Worm (Caenorhabditis elegans) whole organism, early embryonic: Measurements from ENCODE around the gene F37C12.18.

Experiments
- B0310.2 ChIP-seq: sonication (generic microtip); optimal IDR thresholded peaks from 2 replicates; lab custom pipeline; 2016; ENCODE audit warnings: mild to moderate bottlenecking, missing genetic modification characterization, missing compliant biosample characterization
- F13C5.2 ChIP-seq: sonication (generic microtip); optimal IDR thresholded peaks from 2 replicates; lab custom pipeline; 2017; ENCODE audit warnings: mild to moderate bottlenecking, missing genetic modification characterization, inconsistent platforms, missing compliant biosample characterization
- aly-1 ChIP-seq: sonication (generic microtip); optimal IDR thresholded peaks from 2 replicates; lab custom pipeline; 2016; ENCODE audit warnings: missing genetic modification characterization, missing compliant biosample characterization
- ama-1 ChIP-seq: fragments of 150-350 bp; optimal IDR thresholded peaks from 2 replicates; lab custom pipeline; 2014
- ceh-13 ChIP-seq: fragments of 200-800 bp; sonication (Bioruptor generic); optimal IDR thresholded peaks from 2 replicates; lab custom pipeline; 2018; ENCODE audit warnings: mild to moderate bottlenecking, missing genetic modification characterization, missing compliant biosample characterization
- ceh-36 ChIP-seq: sonication (generic microtip); optimal IDR thresholded peaks from 2 replicates; lab custom pipeline; 2016; ENCODE audit warnings: missing genetic modification characterization, inconsistent platforms, missing compliant biosample characterization
- ets-7 ChIP-seq: sonication (generic microtip); optimal IDR thresholded peaks from 2 replicates; lab custom pipeline; 2016; ENCODE audit warnings: missing genotype, missing genetic modification characterization, missing compliant biosample characterization
- flt-1 ChIP-seq: fragments of 200-800 bp; sonication (Bioruptor generic); IDR thresholded peaks from 2 replicates; pipeline ENCODE4 v1.3.6; 2022; ENCODE audit warnings: missing genetic modification characterization, missing compliant biosample characterization
- hmbx-1 ChIP-seq: sonication (generic microtip); optimal IDR thresholded peaks from 2 replicates; lab custom pipeline; 2016; ENCODE audit warnings: mild to moderate bottlenecking, missing genetic modification characterization, missing compliant biosample characterization
- hmg-4 ChIP-seq: fragments of 200-800 bp; sonication (Bioruptor generic); optimal IDR thresholded peaks from 2 replicates; lab custom pipeline; 2018; ENCODE audit warnings: mild to moderate bottlenecking, missing genetic modification characterization, missing compliant biosample characterization
- hnd-1 ChIP-seq: sonication (generic microtip); optimal IDR thresholded peaks from 2 replicates; lab custom pipeline; 2016; ENCODE audit warnings: missing genetic modification characterization, missing compliant biosample characterization
- pes-1 ChIP-seq: fragments of 200-800 bp; sonication (Bioruptor generic); IDR thresholded peaks from 2 replicates; pipeline ENCODE4 v1.3.6; 2022; ENCODE audit warnings: missing genetic modification reagents, missing genetic modification characterization, missing compliant biosample characterization
- scrt-1 ChIP-seq: fragments of 200-800 bp; sonication (Bioruptor generic); IDR thresholded peaks from 2 replicates; pipeline ENCODE4 v1.3.6; 2022; ENCODE audit warnings: missing genetic modification characterization, missing compliant biosample characterization
- sea-1 ChIP-seq: fragments of 200-800 bp; sonication (Bioruptor generic); conservative IDR thresholded peaks from 2 replicates; pipeline ENCODE4 v1.3.6; 2022; ENCODE audit warnings: missing genetic modification characterization, missing compliant biosample characterization
- tbx-11 ChIP-seq: fragments of 200-800 bp; sonication (Bioruptor generic); IDR thresholded peaks from 2 replicates; pipeline ENCODE4 v1.3.6; 2022; ENCODE audit warnings: missing genetic modification characterization, missing compliant biosample characterization
- tbx-37 ChIP-seq: fragments of 200-800 bp; sonication (Bioruptor generic); conservative IDR thresholded peaks from 2 replicates; pipeline ENCODE4 v1.3.6; 2022; ENCODE audit warnings: missing genetic modification reagents, missing genetic modification characterization, missing compliant biosample characterization
- tra-4 ChIP-seq: sonication (generic microtip); optimal IDR thresholded peaks from 2 replicates; lab custom pipeline; 2017; ENCODE audit warnings: missing genetic modification characterization, missing compliant biosample characterization

Gene F37C12.18

ce11 chrIII:7229687-7230086 lies 34.5 kb upstream of the F37C12.18 start, which contains the start of gene R151.8:
TSS of gene R151.8 (minus strand) at chrIII:7229787.
- TF ChIP-seq scrt-1 (GFP tag; lab: Robert Waterston, UW): no peak
- no peak for TF ChIP-seq ceh-13 (GFP tag; lab: Kevin White, UChicago)
- no peak for TF ChIP-seq pes-1 (GFP tag; lab: Robert Waterston, UW)
- no peak for TF ChIP-seq hnd-1 (tag; lab: Kevin White, UChicago)
- TF ChIP-seq ama-1 (lab: Kevin White, UChicago): no peak
- no peak for TF ChIP-seq hmg-4 (GFP tag; lab: Kevin White, UChicago)
- TF ChIP-seq ceh-36 (tag; lab: Kevin White, UChicago): no peak
- TF ChIP-seq B0310.2 (tag; lab: Kevin White, UChicago): no peak
- no peak for TF ChIP-seq sea-1 (GFP tag; lab: Robert Waterston, UW)
- TF ChIP-seq aly-1 (tag; lab: Kevin White, UChicago): no peak
- TF ChIP-seq tbx-11 (GFP tag; lab: Robert Waterston, UW): no peak
- no peak for TF ChIP-seq tra-4
- no peak for TF ChIP-seq flt-1
- TF ChIP-seq hmbx-1: no peak
- no peak for TF ChIP-seq F13C5.2 (tag; lab: Kevin White, UChicago)

- no peak for TF ChIP-seq tbx-11 (GFP tag; lab: Robert Waterston, UW)
- TF ChIP-seq scrt-1 (GFP tag; lab: Robert Waterston, UW): no peak
- no peak for TF ChIP-seq F13C5.2 (tag; lab: Kevin White, UChicago)
- TF ChIP-seq tbx-37 (GFP tag; lab: Robert Waterston, UW): no peak
- TF ChIP-seq ceh-13 (GFP tag; lab: Kevin White, UChicago): no peak
- TF ChIP-seq tra-4: no peak
- no peak for TF ChIP-seq flt-1
- TF ChIP-seq aly-1 (tag; lab: Kevin White, UChicago): no peak
- no peak for TF ChIP-seq hmbx-1
- TF ChIP-seq ceh-36 (tag; lab: Kevin White, UChicago): no peak
- TF ChIP-seq B0310.2 (tag; lab: Kevin White, UChicago): no peak
- no peak for TF ChIP-seq hnd-1 (tag; lab: Kevin White, UChicago)
- no peak for TF ChIP-seq hmg-4 (GFP tag; lab: Kevin White, UChicago)
- no peak for TF ChIP-seq ets-7 (tag; lab: Kevin White, UChicago)
Observed at ce11 chrIII:7226607-7227006, 31.4 kb upstream of the F37C12.18 start, which contains the start of gene hsp-75. TSS of gene hsp-75 (minus strand) at chrIII:7226707.

- TF ChIP-seq ceh-13 (GFP tag; lab: Kevin White, UChicago) (no peak), scrt-1 (GFP tag; lab: Robert Waterston, UW) (no peak), flt-1 (no peak), ama-1 (lab: Kevin White, UChicago) (no peak), hmbx-1 (no peak), F13C5.2 (tag; lab: Kevin White, UChicago) (no peak)
Observed at ce11 chrIII:7223029-7223428, 27.8 kb upstream of the F37C12.18 start, which contains the start of gene der-2. TSS of gene der-2 (minus strand) at chrIII:7223129.

- TF ChIP-seq F13C5.2 (tag; lab: Kevin White, UChicago) (no peak), scrt-1 (GFP tag; lab: Robert Waterston, UW) (no peak), B0310.2 (tag; lab: Kevin White, UChicago) (no peak), tra-4 (no peak), hmbx-1 (no peak), hnd-1 (tag; lab: Kevin White, UChicago) (no peak), ceh-13 (GFP tag; lab: Kevin White, UChicago) (no peak), tbx-37 (GFP tag; lab: Robert Waterston, UW) (no peak), tbx-11 (GFP tag; lab: Robert Waterston, UW) (no peak), hmg-4 (GFP tag; lab: Kevin White, UChicago) (no peak), ets-7 (tag; lab: Kevin White, UChicago) (no peak)
Observed at ce11 chrIII:7221103-7221502, 25.9 kb upstream of the F37C12.18 start.

ce11 chrIII:7216924-7217521 lies 21.8 kb upstream of the F37C12.18 start:
- no peak for TF ChIP-seq sea-1 (GFP tag; lab: Robert Waterston, UW)

ce11 chrIII:7216226-7216625 lies 21.0 kb upstream of the F37C12.18 start, which contains the start of gene R151.1:
TSS of gene R151.1 (plus strand) at chrIII:7216526.
- no peak for TF ChIP-seq tbx-37 (GFP tag; lab: Robert Waterston, UW)
- no peak for TF ChIP-seq tra-4
- TF ChIP-seq ets-7 (tag; lab: Kevin White, UChicago): no peak
- TF ChIP-seq F13C5.2 (tag; lab: Kevin White, UChicago): no peak
- no peak for TF ChIP-seq tbx-11 (GFP tag; lab: Robert Waterston, UW)
- TF ChIP-seq pes-1 (GFP tag; lab: Robert Waterston, UW): no peak
- TF ChIP-seq ceh-13 (GFP tag; lab: Kevin White, UChicago): no peak
- TF ChIP-seq hmbx-1: no peak
- TF ChIP-seq B0310.2 (tag; lab: Kevin White, UChicago): no peak
- TF ChIP-seq ama-1 (lab: Kevin White, UChicago): no peak
- no peak for TF ChIP-seq aly-1 (tag; lab: Kevin White, UChicago)
- TF ChIP-seq scrt-1 (GFP tag; lab: Robert Waterston, UW): no peak
- TF ChIP-seq flt-1: no peak
- no peak for TF ChIP-seq hmg-4 (GFP tag; lab: Kevin White, UChicago)
- no peak for TF ChIP-seq sea-1 (GFP tag; lab: Robert Waterston, UW)
- no peak for TF ChIP-seq hnd-1 (tag; lab: Kevin White, UChicago)

- TF ChIP-seq hmg-4 (GFP tag; lab: Kevin White, UChicago) (no peak), tbx-11 (GFP tag; lab: Robert Waterston, UW) (no peak), aly-1 (tag; lab: Kevin White, UChicago) (no peak), pes-1 (GFP tag; lab: Robert Waterston, UW) (no peak), B0310.2 (tag; lab: Kevin White, UChicago) (no peak), sea-1 (GFP tag; lab: Robert Waterston, UW) (no peak), hmbx-1 (no peak), ceh-13 (GFP tag; lab: Kevin White, UChicago) (no peak)
Observed at ce11 chrIII:7215532-7215931, 20.3 kb upstream of the F37C12.18 start.
